Fruit fly (Drosophila melanogaster) whole organism, embryonic: ENCODE results near the gene spirit.

Experiments used
- Atf-2 ChIP-seq: fragments of 200-800 bp; sonication (Bioruptor generic); optimal IDR thresholded peaks from 2 replicates; lab custom pipeline; 2016; ENCODE audit warnings: missing biosample characterization, missing genetic modification characterization
- Blimp-1 ChIP-seq: fragments of 200-800 bp; sonication (Bioruptor generic); optimal IDR thresholded peaks from 3 replicates; lab custom pipeline; 2018; ENCODE audit warnings: missing biosample characterization, missing genetic modification characterization, mild to moderate bottlenecking, moderate library complexity, missing genetic modification reagents
- CG10431 ChIP-seq: fragments of 200-800 bp; sonication (Bioruptor generic); optimal IDR thresholded peaks from 3 replicates; lab custom pipeline; 2018; ENCODE audit warnings: missing biosample characterization, mild to moderate bottlenecking, missing genetic modification characterization
- CG11504 ChIP-seq: fragments of 200-800 bp; sonication (Bioruptor generic); optimal IDR thresholded peaks from 3 replicates; lab custom pipeline; 2019; ENCODE audit warnings: missing biosample characterization, mild to moderate bottlenecking, missing genetic modification characterization, moderate library complexity
- CG12391 ChIP-seq: fragments of 200-800 bp; sonication (Bioruptor generic); optimal IDR thresholded peaks from 3 replicates; lab custom pipeline; 2018; ENCODE audit warnings: missing biosample characterization, mild to moderate bottlenecking, missing genetic modification characterization, moderate library complexity
- CG13775 ChIP-seq: fragments of 200-800 bp; sonication (Bioruptor generic); optimal IDR thresholded peaks from 3 replicates; lab custom pipeline; 2017; ENCODE audit warnings: missing biosample characterization, mild to moderate bottlenecking, missing genetic modification characterization
- CG16863 ChIP-seq: fragments of 200-800 bp; sonication (Bioruptor generic); optimal IDR thresholded peaks from 3 replicates; lab custom pipeline; 2016; ENCODE audit warnings: missing biosample characterization, missing genetic modification characterization
- CG17359 ChIP-seq: fragments of 200-800 bp; sonication (Bioruptor generic); optimal IDR thresholded peaks from 3 replicates; lab custom pipeline; 2018; ENCODE audit warnings: missing biosample characterization, mild to moderate bottlenecking, missing genetic modification characterization, moderate library complexity
- CG2116 ChIP-seq: fragments of 200-800 bp; sonication (Bioruptor generic); optimal IDR thresholded peaks from 3 replicates; lab custom pipeline; 2018; ENCODE audit warnings: missing biosample characterization, mild to moderate bottlenecking, missing genetic modification characterization
- CG30403 ChIP-seq: fragments of 200-800 bp; sonication (Bioruptor generic); optimal IDR thresholded peaks from 3 replicates; lab custom pipeline; 2016; ENCODE audit warnings: missing biosample characterization, missing genetic modification characterization
- CG5245 ChIP-seq: fragments of 200-800 bp; sonication (Bioruptor generic); optimal IDR thresholded peaks from 3 replicates; lab custom pipeline; 2016; ENCODE audit warnings: missing biosample characterization, missing genetic modification characterization
- CG5953 ChIP-seq: fragments of 200-800 bp; sonication (Bioruptor generic); IDR thresholded peaks from 2 replicates; pipeline ENCODE4 v1.3.6; 2022; ENCODE audit warnings: missing biosample characterization, missing genetic modification characterization
- CG6765 ChIP-seq: fragments of 200-800 bp; sonication (Bioruptor generic); optimal IDR thresholded peaks from 3 replicates; lab custom pipeline; 2017; ENCODE audit warnings: missing biosample characterization, mild to moderate bottlenecking, missing genetic modification characterization
- CG7786 ChIP-seq: fragments of 200-800 bp; sonication (Bioruptor generic); optimal IDR thresholded peaks from 2 replicates; lab custom pipeline; 2016; ENCODE audit warnings: missing biosample characterization, missing genetic modification characterization
- CG8924 ChIP-seq: fragments of 200-800 bp; optimal IDR thresholded peaks from 3 replicates; lab custom pipeline; 2019; ENCODE audit warnings: missing biosample characterization, mild to moderate bottlenecking, missing genetic modification characterization, moderate library complexity
- CG8944 ChIP-seq: fragments of 200-800 bp; sonication (Bioruptor generic); optimal IDR thresholded peaks from 3 replicates; lab custom pipeline; 2016; ENCODE audit warnings: missing biosample characterization, missing genetic modification characterization
- CG9437 ChIP-seq: fragments of 200-800 bp; sonication (Bioruptor generic); optimal IDR thresholded peaks from 2 replicates; lab custom pipeline; 2018; ENCODE audit warnings: missing biosample characterization, mild to moderate bottlenecking, missing genetic modification characterization
- D19B ChIP-seq: fragments of 200-800 bp; sonication (Bioruptor generic); optimal IDR thresholded peaks from 2 replicates; lab custom pipeline; 2017; ENCODE audit warnings: missing biosample characterization, mild to moderate bottlenecking, missing genetic modification characterization
- Dfd ChIP-seq, 2 experiments: fragments of >200 bp; optimal IDR thresholded peaks; 2 replicates each; lab custom pipeline; 2017; ENCODE audit warnings: missing biosample characterization in 2 of 2, missing genetic modification characterization in 2 of 2
- Dip3 ChIP-seq: fragments of 200-800 bp; sonication (Bioruptor generic); optimal IDR thresholded peaks from 3 replicates; lab custom pipeline; 2016; ENCODE audit warnings: missing biosample characterization, missing genetic modification characterization
- Ets65A ChIP-seq: fragments of 200-800 bp; sonication (Bioruptor generic); peaks from one replicate; lab custom pipeline; 2016; ENCODE audit warnings: missing biosample characterization, missing genetic modification characterization
- Fer1 ChIP-seq: fragments of 200-800 bp; sonication (Bioruptor generic); optimal IDR thresholded peaks from 2 replicates; lab custom pipeline; 2017; ENCODE audit warnings: missing biosample characterization, mild to moderate bottlenecking, missing genetic modification characterization
- Mad ChIP-seq: fragments of 200-800 bp; sonication (Bioruptor generic); optimal IDR thresholded peaks from 2 replicates; lab custom pipeline; 2016; ENCODE audit warnings: missing biosample characterization, missing genetic modification characterization
- NFAT ChIP-seq: fragments of 200-800 bp; sonication (Bioruptor generic); IDR thresholded peaks from 2 replicates; pipeline ENCODE4 v1.3.6; 2022; ENCODE audit warnings: missing biosample characterization, missing genetic modification characterization
- NfI ChIP-seq: fragments of 200-800 bp; sonication (Bioruptor generic); optimal IDR thresholded peaks from 3 replicates; lab custom pipeline; 2018; ENCODE audit warnings: missing biosample characterization, mild to moderate bottlenecking, missing genetic modification characterization, moderate library complexity
- Sin3A ChIP-seq: fragments of >200 bp; optimal IDR thresholded peaks from 2 replicates; lab custom pipeline; 2018
- Xbp1 ChIP-seq: fragments of 200-800 bp; sonication (Bioruptor generic); optimal IDR thresholded peaks from 3 replicates; lab custom pipeline; 2016; ENCODE audit warnings: missing biosample characterization, mild to moderate bottlenecking, missing genetic modification characterization
- amos ChIP-seq: fragments of 200-800 bp; sonication (Bioruptor generic); IDR thresholded peaks from 2 replicates; pipeline ENCODE4 v1.3.6; 2022; ENCODE audit warnings: missing biosample characterization, missing genetic modification characterization; ENCODE audit not compliant: partially characterized antibody
- ara ChIP-seq: fragments of 200-800 bp; sonication (Bioruptor generic); IDR thresholded peaks from 2 replicates; pipeline ENCODE4 v1.3.6; 2022; ENCODE audit warnings: missing biosample characterization, missing genetic modification characterization
- ase ChIP-seq: fragments of 200-800 bp; sonication (Bioruptor generic); IDR thresholded peaks from 3 replicates; pipeline ENCODE4 v1.3.6; 2022; ENCODE audit warnings: missing biosample characterization, missing genetic modification characterization
- chm ChIP-seq: fragments of 200-800 bp; sonication (Bioruptor generic); IDR thresholded peaks from 2 replicates; pipeline ENCODE4 v1.3.6; 2022; ENCODE audit warnings: missing biosample characterization, missing genetic modification characterization
- crol ChIP-seq: fragments of 200-800 bp; sonication (Bioruptor generic); IDR thresholded peaks from 2 replicates; pipeline ENCODE4 v1.3.6; 2022; ENCODE audit warnings: missing biosample characterization, missing genetic modification characterization
- dati ChIP-seq: fragments of 200-800 bp; sonication (Bioruptor generic); IDR thresholded peaks from 2 replicates; pipeline ENCODE4 v1.3.6; 2022; ENCODE audit warnings: missing biosample characterization, missing genetic modification characterization
- dmrt11E ChIP-seq: fragments of 200-800 bp; sonication (Bioruptor generic); optimal IDR thresholded peaks from 3 replicates; lab custom pipeline; 2018; ENCODE audit warnings: missing biosample characterization, mild to moderate bottlenecking, missing genetic modification characterization, moderate library complexity
- ems ChIP-seq: fragments of 200-800 bp; sonication (Bioruptor generic); optimal IDR thresholded peaks from 3 replicates; lab custom pipeline; 2016; ENCODE audit warnings: missing biosample characterization, missing genetic modification characterization
- fd64A ChIP-seq: fragments of 200-800 bp; sonication (Bioruptor generic); optimal IDR thresholded peaks from 3 replicates; lab custom pipeline; 2018; ENCODE audit warnings: missing biosample characterization, mild to moderate bottlenecking, missing genetic modification characterization
- gfzf ChIP-seq: fragments of 200-800 bp; sonication (Bioruptor generic); optimal IDR thresholded peaks from 2 replicates; lab custom pipeline; 2016; ENCODE audit warnings: missing biosample characterization, mild to moderate bottlenecking, missing genetic modification characterization, moderate library complexity
- gro ChIP-seq: fragments of 200-800 bp; sonication (Bioruptor generic); optimal IDR thresholded peaks from 2 replicates; lab custom pipeline; 2016; ENCODE audit warnings: missing biosample characterization, missing genetic modification characterization
- hth ChIP-seq: fragments of >200 bp; optimal IDR thresholded peaks from 2 replicates; lab custom pipeline; 2017; ENCODE audit warnings: inconsistent platforms
- inv ChIP-seq: fragments of 200-800 bp; sonication (Bioruptor generic); IDR thresholded peaks from 2 replicates; pipeline ENCODE4 v1.3.6; 2022; ENCODE audit warnings: missing biosample characterization, missing genetic modification characterization; ENCODE audit not compliant: partially characterized antibody
- jing ChIP-seq: fragments of 200-800 bp; sonication (Bioruptor generic); optimal IDR thresholded peaks from 2 replicates; lab custom pipeline; 2018; ENCODE audit warnings: missing biosample characterization, mild to moderate bottlenecking, missing genetic modification characterization
- kah ChIP-seq: fragments of 200-800 bp; sonication (Bioruptor generic); optimal IDR thresholded peaks from 2 replicates; lab custom pipeline; 2018; ENCODE audit warnings: missing biosample characterization, mild to moderate bottlenecking, missing genetic modification characterization
- onecut ChIP-seq: fragments of 200-800 bp; sonication (Bioruptor generic); IDR thresholded peaks from 2 replicates; pipeline ENCODE4 v1.3.6; 2022; ENCODE audit warnings: missing biosample characterization, missing genetic modification characterization
- run ChIP-seq: fragments of 200-800 bp; sonication (Bioruptor generic); optimal IDR thresholded peaks from 3 replicates; lab custom pipeline; 2018; ENCODE audit warnings: missing biosample characterization, mild to moderate bottlenecking, missing genetic modification characterization
- sqz ChIP-seq: fragments of 200-800 bp; sonication (Bioruptor generic); optimal IDR thresholded peaks from 3 replicates; lab custom pipeline; 2018; ENCODE audit warnings: missing biosample characterization, mild to moderate bottlenecking, missing genetic modification characterization
- tna ChIP-seq: fragments of 200-800 bp; sonication (Bioruptor generic); IDR thresholded peaks from 2 replicates; pipeline ENCODE4 v1.3.6; 2022; ENCODE audit warnings: missing biosample characterization, missing genetic modification characterization; ENCODE audit not compliant: partially characterized antibody
- toy ChIP-seq: fragments of 200-800 bp; sonication (Bioruptor generic); IDR thresholded peaks from 2 replicates; pipeline ENCODE4 v1.3.6; 2022; ENCODE audit warnings: missing biosample characterization, missing genetic modification characterization
- twi ChIP-seq: fragments of 200-800 bp; optimal IDR thresholded peaks from 2 replicates; lab custom pipeline; 2019; ENCODE audit warnings: missing biosample characterization, mild to moderate bottlenecking, missing genetic modification characterization, moderate library complexity
- vfl ChIP-seq: fragments of 200-800 bp; sonication (Bioruptor generic); optimal IDR thresholded peaks from 2 replicates; lab custom pipeline; 2016; ENCODE audit warnings: missing biosample characterization, missing genetic modification characterization
- vvl ChIP-seq: fragments of 200-800 bp; sonication (Bioruptor generic); IDR thresholded peaks from 2 replicates; pipeline ENCODE4 v1.3.6; 2022; ENCODE audit warnings: missing biosample characterization, missing genetic modification characterization
- wdn ChIP-seq: fragments of 200-800 bp; sonication (Bioruptor generic); IDR thresholded peaks from 2 replicates; pipeline ENCODE4 v1.3.6; 2022; ENCODE audit warnings: missing biosample characterization, missing genetic modification characterization
- yki ChIP-seq: fragments of >200 bp; optimal IDR thresholded peaks from 3 replicates; lab custom pipeline; 2018

The spirit gene

dm6 chrX:8538182-8538581 lies 35.2 kb downstream of the spirit start (continued):
- no peak for TF ChIP-seq gfzf
- TF ChIP-seq NFAT (GFP tag; lab: Robert Waterston, UW), result no peak
- TF ChIP-seq wdn (GFP tag; lab: Robert Waterston, UW), result peak; percentile 36; the same call in 1 of the 2 replicates
- peak; percentile 24 for TF ChIP-seq Ets65A (GFP tag; lab: Kevin White, UChicago)
- TF ChIP-seq CG9437 (GFP tag; lab: Kevin White, UChicago), result peak; percentile 43
- peak; percentile 59 for TF ChIP-seq CG5245 (GFP tag; lab: Kevin White, UChicago)
- peak; percentile 1 for TF ChIP-seq fd64A
- TF ChIP-seq Blimp-1 (GFP tag; lab: Kevin White, UChicago), result peak; percentile 74
- TF ChIP-seq NfI (GFP tag; lab: Kevin White, UChicago), result peak; percentile 49
- peak; percentile 3 for TF ChIP-seq jing
- TF ChIP-seq D19B (GFP tag; lab: Kevin White, UChicago), result no peak
- TF ChIP-seq vfl (GFP tag; lab: Kevin White, UChicago), result no peak
- TF ChIP-seq CG8924, result peak; percentile 57
- TF ChIP-seq run (tag; lab: Kevin White, UChicago), result peak; percentile 18
- peak; percentile 63 for TF ChIP-seq CG30403
- TF ChIP-seq CG5953 (GFP tag; lab: Robert Waterston, UW), result 0 out of 2 replicates have a peak, but pooled peaks have one; percentile 34
- no peak for TF ChIP-seq inv
- no peak for TF ChIP-seq dati (GFP tag; lab: Robert Waterston, UW)
- TF ChIP-seq chm (GFP tag; lab: Robert Waterston, UW), result 0 out of 2 replicates have a peak, but pooled peaks have one; percentile 46
- no peak for TF ChIP-seq Dip3 (GFP tag; lab: Kevin White, UChicago)
- TF ChIP-seq CG13775 (GFP tag; lab: Kevin White, UChicago), result peak; percentile 35
- peak; percentile 67 for TF ChIP-seq Xbp1 (GFP tag; lab: Kevin White, UChicago)
- peak; percentile 14 for TF ChIP-seq Atf-2 (GFP tag; lab: Kevin White, UChicago)
- no peak for TF ChIP-seq Dfd (GFP tag; optimal IDR thresholded peaks at IDR 0.05; lab: Kevin White, UChicago)
- TF ChIP-seq CG7786 (GFP tag; lab: Kevin White, UChicago), result peak; percentile 9
- TF ChIP-seq CG16863, result peak; percentile 45
- TF ChIP-seq CG12391, result peak; percentile 74
- TF ChIP-seq amos (GFP tag; lab: Robert Waterston, UW), result no peak
- TF ChIP-seq tna (GFP tag; lab: Robert Waterston, UW), result no peak
- no peak for TF ChIP-seq crol
- peak; percentile 95 for TF ChIP-seq onecut (GFP tag; lab: Robert Waterston, UW)
- peak; percentile 38 for TF ChIP-seq gro (GFP tag; lab: Kevin White, UChicago)
- peak; percentile 27 for TF ChIP-seq twi (tag; lab: Kevin White, UChicago)
- peak; percentile 85 for TF ChIP-seq CG11504 (tag; lab: Kevin White, UChicago)
- TF ChIP-seq hth (lab: Kevin White, UChicago), result no peak
- TF ChIP-seq CG8944 (GFP tag; lab: Kevin White, UChicago), result no peak
- TF ChIP-seq Sin3A (lab: Kevin White, UChicago), result no peak
- peak; percentile 45 for TF ChIP-seq CG6765 (GFP tag; lab: Kevin White, UChicago)
- TF ChIP-seq ase (GFP tag; lab: Robert Waterston, UW), result 0 out of 3 replicates have a peak, but pooled peaks have one; percentile 38
- peak; percentile 73 for TF ChIP-seq CG17359 (tag; lab: Kevin White, UChicago)
- peak; percentile 2 for TF ChIP-seq CG2116 (GFP tag; lab: Kevin White, UChicago)
- TF ChIP-seq CG10431 (GFP tag; lab: Kevin White, UChicago), result no peak
- TF ChIP-seq ara, result peak; percentile 63
- no peak for TF ChIP-seq yki (lab: Kevin White, UChicago)
- no peak for TF ChIP-seq toy (GFP tag; lab: Robert Waterston, UW)
- peak; percentile 68 for TF ChIP-seq Fer1 (GFP tag; lab: Kevin White, UChicago)
- TF ChIP-seq vvl (GFP tag; lab: Robert Waterston, UW), result peak; percentile 82
- peak; percentile 37 for TF ChIP-seq sqz (GFP tag; lab: Kevin White, UChicago)
- TF ChIP-seq dmrt11E (tag; lab: Kevin White, UChicago), result peak; percentile 64
- peak; percentile 12 for TF ChIP-seq Mad (GFP tag; lab: Kevin White, UChicago)
- TF ChIP-seq ems (GFP tag; lab: Kevin White, UChicago), result peak; percentile 23
- TF ChIP-seq kah (GFP tag; lab: Kevin White, UChicago), result peak; percentile 30
